Fruit fly (Drosophila melanogaster) whole organism, prepupa: ENCODE results near the gene CG15814.
A peak's percentile ranks its signal among the peaks of the same experiment; 100 is the strongest.

ENCODE experiments used
- CG11762 ChIP-seq: fragments of 200-800 bp; sonication (Bioruptor generic); optimal IDR thresholded peaks from 3 replicates; lab custom pipeline; 2016; ENCODE audit warnings: missing biosample characterization, missing genetic modification characterization; ENCODE audit not compliant: insufficient read depth
- CG15336 ChIP-seq: fragments of 200-800 bp; sonication (Bioruptor generic); IDR thresholded peaks from 2 replicates; pipeline ENCODE4 v1.3.6; 2022; ENCODE audit warnings: missing biosample characterization, missing genetic modification characterization
- CG1621 ChIP-seq: fragments of 200-800 bp; sonication (Bioruptor generic); optimal IDR thresholded peaks from 3 replicates; lab custom pipeline; 2018; ENCODE audit warnings: missing biosample characterization, mild to moderate bottlenecking, missing genetic modification characterization
- CG16779 ChIP-seq: fragments of 200-800 bp; sonication (Bioruptor generic); optimal IDR thresholded peaks from 3 replicates; lab custom pipeline; 2017; ENCODE audit warnings: missing biosample characterization, mild to moderate bottlenecking, missing genetic modification characterization
- CG3032 ChIP-seq: fragments of 200-800 bp; optimal IDR thresholded peaks from 2 replicates; lab custom pipeline; 2019; ENCODE audit warnings: missing biosample characterization, mild to moderate bottlenecking, missing genetic modification characterization, moderate library complexity
- CG34406 ChIP-seq: fragments of 200-800 bp; sonication (Bioruptor generic); optimal IDR thresholded peaks from 3 replicates; lab custom pipeline; 2016; ENCODE audit warnings: missing biosample characterization, missing genetic modification characterization
- CG3919 ChIP-seq: fragments of 200-800 bp; sonication (Bioruptor generic); optimal IDR thresholded peaks from 3 replicates; lab custom pipeline; 2016; ENCODE audit warnings: missing biosample characterization, missing genetic modification characterization
- CG4318 ChIP-seq: fragments of 200-800 bp; sonication (Bioruptor generic); optimal IDR thresholded peaks from 3 replicates; lab custom pipeline; 2017; ENCODE audit warnings: missing biosample characterization, mild to moderate bottlenecking, missing genetic modification characterization
- CG6276 ChIP-seq: fragments of 200-800 bp; sonication (Bioruptor generic); optimal IDR thresholded peaks from 2 replicates; lab custom pipeline; 2017; ENCODE audit warnings: missing biosample characterization, mild to moderate bottlenecking, missing genetic modification characterization
- CG6792 ChIP-seq: fragments of 200-800 bp; sonication (Bioruptor generic); optimal IDR thresholded peaks from 3 replicates; lab custom pipeline; 2016; ENCODE audit warnings: missing biosample characterization, missing genetic modification characterization
- CG6808 ChIP-seq: fragments of 200-800 bp; sonication (Bioruptor generic); optimal IDR thresholded peaks from 3 replicates; lab custom pipeline; 2017; ENCODE audit warnings: missing biosample characterization, missing genetic modification characterization, mild to moderate bottlenecking, moderate library complexity, missing genetic modification reagents
- CG6854 ChIP-seq: fragments of 200-800 bp; sonication (Bioruptor generic); optimal IDR thresholded peaks from 2 replicates; lab custom pipeline; 2017; ENCODE audit warnings: missing biosample characterization, mild to moderate bottlenecking, missing genetic modification characterization
- CG7368 ChIP-seq: fragments of 200-800 bp; sonication (Bioruptor generic); optimal IDR thresholded peaks from 3 replicates; lab custom pipeline; 2016; ENCODE audit warnings: missing biosample characterization, missing genetic modification characterization
- CG8632 ChIP-seq: fragments of 200-800 bp; sonication (Bioruptor generic); optimal IDR thresholded peaks from 3 replicates; lab custom pipeline; 2016; ENCODE audit warnings: missing biosample characterization, missing genetic modification characterization
- Eip75B ChIP-seq: fragments of 200-800 bp; sonication (Bioruptor generic); optimal IDR thresholded peaks from 3 replicates; lab custom pipeline; 2016; ENCODE audit warnings: missing biosample characterization, missing genetic modification characterization
- Eip78C ChIP-seq: fragments of 200-800 bp; sonication (Bioruptor generic); peaks from one replicate; lab custom pipeline; 2016; ENCODE audit warnings: missing biosample characterization, missing genetic modification characterization
- Eip93F ChIP-seq: fragments of 200-800 bp; sonication (Bioruptor generic); optimal IDR thresholded peaks from 2 replicates; lab custom pipeline; 2016; ENCODE audit warnings: missing biosample characterization, mild to moderate bottlenecking, missing genetic modification characterization
- Ets21C ChIP-seq: fragments of 200-800 bp; sonication (Bioruptor generic); optimal IDR thresholded peaks from 3 replicates; lab custom pipeline; 2016; ENCODE audit warnings: missing biosample characterization, missing genetic modification characterization
- Ets96B ChIP-seq: fragments of 200-800 bp; optimal IDR thresholded peaks from 2 replicates; lab custom pipeline; 2019; ENCODE audit warnings: missing biosample characterization, mild to moderate bottlenecking, missing genetic modification characterization, moderate library complexity
- Hr4 ChIP-seq: fragments of 200-800 bp; sonication (Bioruptor generic); optimal IDR thresholded peaks from 3 replicates; lab custom pipeline; 2016; ENCODE audit warnings: missing biosample characterization, missing genetic modification characterization
- Lpt ChIP-seq: fragments of 200-800 bp; sonication (Bioruptor generic); optimal IDR thresholded peaks from 3 replicates; lab custom pipeline; 2016; ENCODE audit warnings: missing biosample characterization, missing genetic modification characterization
- Met ChIP-seq: fragments of 200-800 bp; sonication (Bioruptor generic); optimal IDR thresholded peaks from 3 replicates; lab custom pipeline; 2016; ENCODE audit warnings: missing biosample characterization, missing genetic modification characterization
- OdsH ChIP-seq: fragments of 200-800 bp; sonication (Bioruptor generic); optimal IDR thresholded peaks from 3 replicates; lab custom pipeline; 2016; ENCODE audit warnings: missing biosample characterization, missing genetic modification characterization
- Sox14 ChIP-seq: fragments of 200-800 bp; sonication (Bioruptor generic); optimal IDR thresholded peaks from 3 replicates; lab custom pipeline; 2016; ENCODE audit warnings: missing biosample characterization, missing genetic modification characterization
- Sox15 ChIP-seq: fragments of 200-800 bp; sonication (Bioruptor generic); optimal IDR thresholded peaks from 3 replicates; lab custom pipeline; 2016; ENCODE audit warnings: missing biosample characterization, missing genetic modification characterization
- achi ChIP-seq: fragments of 200-800 bp; sonication (Bioruptor generic); optimal IDR thresholded peaks from 3 replicates; lab custom pipeline; 2016; ENCODE audit warnings: missing biosample characterization, missing genetic modification characterization
- cyc ChIP-seq: fragments of 200-800 bp; sonication (Bioruptor generic); optimal IDR thresholded peaks from 3 replicates; lab custom pipeline; 2016; ENCODE audit warnings: missing biosample characterization, missing genetic modification characterization
- dac ChIP-seq: fragments of 200-800 bp; sonication (Bioruptor generic); optimal IDR thresholded peaks from 2 replicates; lab custom pipeline; 2017; ENCODE audit warnings: missing biosample characterization, mild to moderate bottlenecking, missing genetic modification characterization
- dsx ChIP-seq: fragments of 200-800 bp; optimal IDR thresholded peaks from 3 replicates; lab custom pipeline; 2019; ENCODE audit warnings: missing biosample characterization, mild to moderate bottlenecking, missing genetic modification characterization, moderate library complexity; ENCODE audit not compliant: poor library complexity, severe bottlenecking
- eg ChIP-seq: fragments of 200-800 bp; sonication (Bioruptor generic); IDR thresholded peaks from 3 replicates; pipeline ENCODE4 v1.3.6; 2022; ENCODE audit warnings: missing biosample characterization, missing genetic modification characterization
- esn ChIP-seq: fragments of 200-800 bp; sonication (Bioruptor generic); optimal IDR thresholded peaks from 2 replicates; lab custom pipeline; 2016; ENCODE audit warnings: missing biosample characterization, mild to moderate bottlenecking, missing genetic modification characterization, moderate library complexity
- fd59A ChIP-seq: fragments of 200-800 bp; sonication (Bioruptor generic); optimal IDR thresholded peaks from 2 replicates; lab custom pipeline; 2017; ENCODE audit warnings: missing biosample characterization, mild to moderate bottlenecking, missing genetic modification characterization, missing genetic modification reagents
- fd85E ChIP-seq: fragments of 200-800 bp; sonication (Bioruptor generic); optimal IDR thresholded peaks from 3 replicates; lab custom pipeline; 2016; ENCODE audit warnings: missing biosample characterization, missing genetic modification characterization
- lz ChIP-seq: fragments of 200-800 bp; sonication (Bioruptor generic); optimal IDR thresholded peaks from 3 replicates; lab custom pipeline; 2016; ENCODE audit warnings: missing biosample characterization, missing genetic modification characterization
- net ChIP-seq: fragments of 200-800 bp; sonication (Bioruptor generic); optimal IDR thresholded peaks from 3 replicates; lab custom pipeline; 2016; ENCODE audit warnings: missing biosample characterization, missing genetic modification characterization
- pdm3 ChIP-seq: fragments of 200-800 bp; sonication (Bioruptor generic); optimal IDR thresholded peaks from 3 replicates; lab custom pipeline; 2016; ENCODE audit warnings: missing biosample characterization, missing genetic modification characterization
- spab ChIP-seq: fragments of 200-800 bp; sonication (Bioruptor generic); optimal IDR thresholded peaks from 2 replicates; lab custom pipeline; 2017; ENCODE audit warnings: missing biosample characterization, mild to moderate bottlenecking, missing genetic modification characterization, missing genetic modification reagents
- ss ChIP-seq, 2 experiments: fragments of 200-800 bp; sonication (Bioruptor generic); optimal IDR thresholded peaks; 2 replicates in 1 of 2; 3 replicates in 1 of 2; lab custom pipeline; 2017 to 2018; ENCODE audit warnings: mild to moderate bottlenecking in 2 of 2, missing biosample characterization in 2 of 2, missing genetic modification characterization in 2 of 2, moderate library complexity in 1 of 2
- svp ChIP-seq: fragments of 200-800 bp; sonication (Bioruptor generic); peaks from one replicate; lab custom pipeline; 2016; ENCODE audit warnings: missing biosample characterization, missing genetic modification characterization
- vri ChIP-seq: fragments of 200-800 bp; sonication (Bioruptor generic); optimal IDR thresholded peaks from 3 replicates; lab custom pipeline; 2016; ENCODE audit warnings: missing biosample characterization, mild to moderate bottlenecking, missing genetic modification characterization

Gene CG15814

dm6 chrX:17886449-17887207 is 36.5 kb upstream of the CG15814 start (continued):
- TF ChIP-seq CG16779 (tag; lab: Kevin White, UChicago), result peak; percentile 75
- TF ChIP-seq CG6276, result peak; percentile 88
- peak; percentile 53 for TF ChIP-seq eg
- no peak for TF ChIP-seq CG4318 (GFP tag; lab: Kevin White, UChicago)
- TF ChIP-seq dac (GFP tag; lab: Kevin White, UChicago), result peak; percentile 56
- TF ChIP-seq Sox15 (GFP tag; lab: Kevin White, UChicago), result no peak
- peak; percentile 73 for TF ChIP-seq Lpt (GFP tag; lab: Kevin White, UChicago)
- peak; percentile 18 for TF ChIP-seq CG34406 (GFP tag; lab: Kevin White, UChicago)
- TF ChIP-seq dsx (GFP tag; lab: Kevin White, UChicago), result peak; percentile 64
- TF ChIP-seq CG6792 (GFP tag; lab: Kevin White, UChicago), result no peak
- TF ChIP-seq Eip93F (GFP tag; lab: Kevin White, UChicago), result peak; percentile 16
- peak; percentile 92 to 93 for TF ChIP-seq ss (GFP tag; optimal IDR thresholded peaks at IDR 0.05; lab: Kevin White, UChicago)
- TF ChIP-seq CG15336 (GFP tag; lab: Robert Waterston, UW), result peak; percentile 65
- TF ChIP-seq cyc (GFP tag; lab: Kevin White, UChicago), result no peak
- peak; percentile 75 for TF ChIP-seq spab (GFP tag; lab: Kevin White, UChicago)
- peak; percentile 17 for TF ChIP-seq pdm3
- TF ChIP-seq CG6808 (GFP tag; lab: Kevin White, UChicago), result peak; percentile 89
- TF ChIP-seq Eip75B (GFP tag; lab: Kevin White, UChicago), result peak; percentile 41
- peak; percentile 15 for TF ChIP-seq CG3919 (GFP tag; lab: Kevin White, UChicago)
- TF ChIP-seq Ets96B (tag; lab: Kevin White, UChicago), result peak; percentile 72
- TF ChIP-seq CG8632, result peak; percentile 43
- peak; percentile 30 for TF ChIP-seq Sox14 (GFP tag; lab: Kevin White, UChicago)
- TF ChIP-seq OdsH (GFP tag; lab: Kevin White, UChicago), result no peak
- peak; percentile 80 for TF ChIP-seq Eip78C (GFP tag; lab: Kevin White, UChicago)
- TF ChIP-seq Ets21C (GFP tag; lab: Kevin White, UChicago), result no peak
- TF ChIP-seq fd85E (GFP tag; lab: Kevin White, UChicago), result no peak
- peak; percentile 68 for TF ChIP-seq CG3032 (tag; lab: Kevin White, UChicago)
- TF ChIP-seq Met (GFP tag; lab: Kevin White, UChicago), result peak; percentile 36
- TF ChIP-seq CG6854 (GFP tag; lab: Kevin White, UChicago), result peak; percentile 68
- peak; percentile 8 for TF ChIP-seq achi

- no peak for TF ChIP-seq Hr4
- TF ChIP-seq, all 60 proteins: peak for 0
Measured at dm6 chrX:17886107-17886448, 35.9 kb upstream of the CG15814 start.

- no peak for TF ChIP-seq CG4318 (GFP tag; lab: Kevin White, UChicago)
- peak; percentile 50 for TF ChIP-seq svp (GFP tag; lab: Kevin White, UChicago)
- TF ChIP-seq vri (GFP tag; lab: Kevin White, UChicago), result peak; percentile 21
- TF ChIP-seq, all 60 proteins: peak for 2
Measured at dm6 chrX:17885295-17885694, 35.2 kb upstream of the CG15814 start.

- TF ChIP-seq cyc (GFP tag; lab: Kevin White, UChicago) (no peak), fd59A (no peak), lz (no peak), Sox14 (GFP tag; lab: Kevin White, UChicago) (no peak), CG11762 (GFP tag; lab: Kevin White, UChicago) (no peak), CG7368 (no peak), fd85E (GFP tag; lab: Kevin White, UChicago) (no peak), CG15336 (GFP tag; lab: Robert Waterston, UW) (no peak), esn (GFP tag; lab: Kevin White, UChicago) (no peak), CG4318 (GFP tag; lab: Kevin White, UChicago) (no peak), Eip78C (GFP tag; lab: Kevin White, UChicago) (no peak), net (GFP tag; lab: Kevin White, UChicago) (no peak), CG1621 (no peak), vri (GFP tag; lab: Kevin White, UChicago) (no peak), OdsH (GFP tag; lab: Kevin White, UChicago) (no peak)
- TF ChIP-seq, all 60 proteins: peak for 0
Measured at dm6 chrX:17884567-17884966, 34.4 kb upstream of the CG15814 start.
